Fruit fly (Drosophila melanogaster): Measurements from ENCODE around the gene CG44815.

Gene CG44815

dm6 chrX:9467066-9467465, 21.1 kb upstream of the CG44815 start:
- TF ChIP-seq Sox100B (GFP tag; optimal IDR thresholded peaks at IDR 0.05): no peak
- TF ChIP-seq Drgx (GFP tag; IDR thresholded peaks at IDR 0.05): peak; percentile 23; the same call in 1 of the 2 replicates
- TF ChIP-seq CG10431 (GFP tag; optimal IDR thresholded peaks at IDR 0.05): no peak

dm6 chrX:9466579-9466995, 20.6 kb upstream of the CG44815 start:
- TF ChIP-seq psq (GFP tag; optimal IDR thresholded peaks at IDR 0.05) (peak; percentile 35), abd-A (tag; optimal IDR thresholded peaks at IDR 0.05) (peak; percentile 46), bsh (GFP tag; optimal IDR thresholded peaks at IDR 0.05) (peak in 1 of 2 experiments; percentile 11), Dad (GFP tag; optimal IDR thresholded peaks at IDR 0.05) (no peak), CG1832 (GFP tag; optimal IDR thresholded peaks at IDR 0.05) (peak; percentile 67), crol (GFP tag; IDR thresholded peaks at IDR 0.05) (peak; percentile 54), Med (GFP tag) (peak; percentile 62), CG17186 (GFP tag; optimal IDR thresholded peaks at IDR 0.05) (no peak), CG33557 (GFP tag; optimal IDR thresholded peaks at IDR 0.05) (peak; percentile 25), tll (GFP tag; optimal IDR thresholded peaks at IDR 0.05) (peak in 1 of 2 experiments; percentile 60), kni (GFP tag; optimal IDR thresholded peaks at IDR 0.05) (peak; percentile 52), CG4360 (GFP tag; IDR thresholded peaks at IDR 0.05) (peak; percentile 94), Aef1 (GFP tag; IDR thresholded peaks at IDR 0.05) (peak; percentile 54; the same call in 2 of the 3 replicates), cad (GFP tag; optimal IDR thresholded peaks at IDR 0.05) (peak; percentile 52), CG32767 (GFP tag; IDR thresholded peaks at IDR 0.05) (no peak), vvl (GFP tag; IDR thresholded peaks at IDR 0.05) (peak; percentile 32; the same call in 1 of the 2 replicates), Abd-B (GFP tag; optimal IDR thresholded peaks at IDR 0.05) (peak; percentile 29), CG8924 (tag; optimal IDR thresholded peaks at IDR 0.05) (peak; percentile 53), dmrt11E (tag; optimal IDR thresholded peaks at IDR 0.05) (no peak), sna (GFP tag; IDR thresholded peaks at IDR 0.05; ENCODE audit: partially characterized antibody) (no peak), bbx (GFP tag; IDR thresholded peaks at IDR 0.05; ENCODE audit: partially characterized antibody) (no peak), nom (GFP tag; optimal IDR thresholded peaks at IDR 0.05) (peak; percentile 67), Dbx (GFP tag; IDR thresholded peaks at IDR 0.05) (no peak), zen (tag; optimal IDR thresholded peaks at IDR 0.05) (peak; percentile 9), Hr78 (GFP tag; optimal IDR thresholded peaks at IDR 0.05) (peak in 1 of 2 experiments; percentile 49), chinmo (GFP tag; IDR thresholded peaks at IDR 0.05; ENCODE audit: partially characterized antibody) (0 out of 4 replicates have a peak, but pooled peaks have one; percentile 55), Rfx (GFP tag; IDR thresholded peaks at IDR 0.05) (no peak), CG3163 (GFP tag; optimal IDR thresholded peaks at IDR 0.05) (no peak), cg (GFP tag; optimal IDR thresholded peaks at IDR 0.05) (peak; percentile 14), Xrp1 (GFP tag; IDR thresholded peaks at IDR 0.05) (no peak), pnt (GFP tag; optimal IDR thresholded peaks at IDR 0.05) (no peak), HLH3B (GFP tag; IDR thresholded peaks at IDR 0.05) (no peak), CG4282 (GFP tag; optimal IDR thresholded peaks at IDR 0.05) (no peak), CG18599 (GFP tag; optimal IDR thresholded peaks at IDR 0.05) (no peak), jumu (GFP tag; optimal IDR thresholded peaks at IDR 0.05) (no peak), ATbp (GFP tag; optimal IDR thresholded peaks at IDR 0.05) (peak; percentile 3)
